Worm (Caenorhabditis elegans) whole organism, L1 larva: Measurements from ENCODE around the gene F32D8.12.

Experiments
- ceh-90 ChIP-seq: sonication (generic microtip); optimal IDR thresholded peaks from 2 replicates; lab custom pipeline; 2016; ENCODE audit warnings: missing genetic modification characterization, missing compliant biosample characterization
- dpl-1 ChIP-seq, 3 experiments: fragments of 150-350 bp in 2 of 3; sonication (generic microtip) in 1 of 3; optimal IDR thresholded peaks; 2 replicates each; lab custom pipeline; 2014 to 2017; ENCODE audit warnings: missing biosample characterization in 3 of 3, missing genetic modification characterization in 3 of 3, missing genetic modification reagents in 3 of 3
- unc-130 ChIP-seq: fragments of 150-350 bp; optimal IDR thresholded peaks from 2 replicates; lab custom pipeline; 2017; ENCODE audit warnings: missing biosample characterization, missing genetic modification characterization, inconsistent platforms

- TF ChIP-seq unc-130 (no peak), dpl-1 (GFP tag; optimal IDR thresholded peaks at IDR 0.05; lab: Kevin White, UChicago) (no peak), ceh-90 (tag; lab: Kevin White, UChicago) (no peak)
Observed at ce11 chrV:10854197-10854596, 36.6 kb downstream of the F32D8.12 start.
